Worm (Caenorhabditis elegans) whole organism, L3 larva: Measurements from ENCODE around the gene F49H6.17.

Experiments used
- nhr-28 ChIP-seq: fragments of 150-350 bp; optimal IDR thresholded peaks from 2 replicates; lab custom pipeline; 2014; ENCODE audit warnings: missing biosample characterization, missing genetic modification characterization
- skn-1 ChIP-seq: fragments of 150-350 bp; optimal IDR thresholded peaks from 2 replicates; lab custom pipeline; 2014; ENCODE audit warnings: missing biosample characterization, missing genetic modification characterization

ce11 chrV:16988614-16989013 is 31.2 kb upstream of the F49H6.17 start, which contains the start of gene Y102A5C.27:
- TF ChIP-seq skn-1 (no peak), nhr-28 (tag; lab: Kevin White, UChicago) (no peak)
